Worm (Caenorhabditis elegans): ENCODE measurements around the gene taf-8.
A peak's percentile ranks its signal among the peaks of the same experiment; 100 is the strongest.

The taf-8 gene

DNA sequence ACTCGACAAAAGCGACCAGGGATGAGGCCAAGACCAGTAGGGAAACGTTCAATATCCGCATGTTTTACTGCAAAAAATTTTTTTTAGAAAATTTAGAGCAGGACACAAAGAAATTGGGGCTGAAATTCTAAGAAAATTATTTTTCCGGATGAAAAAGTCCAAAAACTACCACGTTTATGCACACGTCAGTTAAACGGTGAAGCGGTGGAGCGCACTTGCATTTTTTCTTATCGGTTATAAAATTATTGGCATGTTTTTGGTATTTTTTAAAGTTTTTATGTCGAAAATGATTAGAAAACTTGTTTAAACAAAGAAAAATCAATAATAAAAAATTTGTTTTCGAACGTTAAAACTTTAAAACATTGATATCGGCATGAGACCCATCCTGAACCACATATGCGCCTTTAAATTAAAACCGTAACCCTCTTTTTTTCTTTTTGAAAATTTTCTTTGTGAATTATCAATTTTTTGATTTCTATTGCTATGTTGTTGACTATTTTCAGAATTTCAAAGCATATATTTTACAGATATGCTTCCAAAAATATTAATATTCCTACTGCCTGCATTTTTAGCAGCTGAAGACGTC, 44.9 kb upstream of the taf-8 start, which contains the start of the genes dnj-20 and ZK1307.8:
Gene dnj-20, minus strand, starts transcription at position 67 of the 586 bp plus-strand sequence.
Gene ZK1307.8, plus strand, starts transcription at position 504 of the 586 bp plus-strand sequence.
- TF ChIP-seq C34F6.9 (tag; optimal IDR thresholded peaks at IDR 0.05) (peak; percentile 43), unc-55 (GFP tag; optimal IDR thresholded peaks at IDR 0.05) (peak; percentile 38), elt-3 (tag; optimal IDR thresholded peaks at IDR 0.05) (no peak), crh-2 (tag; optimal IDR thresholded peaks at IDR 0.05) (peak; percentile 79), fos-1 (tag; optimal IDR thresholded peaks at IDR 0.05) (peak; percentile 23), nhr-11 (tag; optimal IDR thresholded peaks at IDR 0.05) (no peak), gmeb-1 (tag; optimal IDR thresholded peaks at IDR 0.05) (peak; percentile 15), nhr-77 (tag; optimal IDR thresholded peaks at IDR 0.05) (no peak), lin-11 (tag; optimal IDR thresholded peaks at IDR 0.05) (no peak), blmp-1 (tag; optimal IDR thresholded peaks at IDR 0.05; ENCODE audit: insufficient read depth) (no peak), lsy-2 (tag; optimal IDR thresholded peaks at IDR 0.05) (peak in 1 of 2 experiments; percentile 55), ztf-11 (tag; optimal IDR thresholded peaks at IDR 0.05) (no peak)

DNA sequence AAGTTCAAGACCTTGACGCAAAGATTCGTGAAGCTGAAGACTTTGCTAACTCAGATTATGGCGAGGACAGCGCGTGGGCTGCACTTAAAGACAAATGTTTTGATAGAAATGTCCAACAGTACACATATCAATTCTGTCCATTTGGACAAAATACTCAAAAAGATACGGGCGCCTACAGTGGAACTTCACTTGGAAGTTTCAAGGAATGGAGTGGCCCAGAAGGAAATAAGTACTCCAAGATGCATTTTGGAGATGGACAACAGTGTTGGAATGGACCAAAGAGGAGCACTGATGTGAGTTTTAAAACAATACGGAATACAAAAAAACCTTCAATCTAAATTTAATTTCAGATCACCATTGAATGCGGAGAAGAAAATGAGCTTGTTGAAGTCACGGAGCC, 43.2 kb upstream of the taf-8 start:
- TF ChIP-seq ztf-11 (tag; optimal IDR thresholded peaks at IDR 0.05), result no peak
- no peak for TF ChIP-seq sma-3 (GFP tag; optimal IDR thresholded peaks at IDR 0.05)
- no peak for TF ChIP-seq skn-1 (tag; optimal IDR thresholded peaks at IDR 0.05)
- TF ChIP-seq nhr-237 (tag; optimal IDR thresholded peaks at IDR 0.05), result no peak

DNA sequence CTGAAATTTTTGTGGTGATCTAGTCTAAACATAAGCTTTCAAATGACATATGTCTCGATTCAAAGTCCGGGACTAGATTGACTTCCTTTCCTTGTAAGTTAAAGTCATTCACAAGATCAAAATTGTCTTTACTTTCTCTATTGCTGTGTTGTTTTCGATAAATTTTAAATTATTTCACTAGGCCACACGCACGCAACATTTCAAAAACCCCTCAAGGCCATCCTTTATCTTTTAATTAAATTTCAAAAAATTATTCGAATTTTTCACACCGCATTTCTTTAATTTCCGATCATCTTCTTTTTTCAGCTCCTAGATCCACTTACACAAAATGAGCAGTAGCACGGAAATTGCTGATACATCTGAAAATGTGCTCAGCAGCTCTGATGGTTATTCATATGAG, 32.8 kb upstream of the taf-8 start, which contains the start of gene ZK1307.7:
Gene ZK1307.7, plus strand, starts transcription at position 301 of the 400 bp plus-strand sequence.
- TF ChIP-seq fos-1 (tag; optimal IDR thresholded peaks at IDR 0.05), result no peak
- TF ChIP-seq lin-13 (GFP tag; optimal IDR thresholded peaks at IDR 0.05), result no peak
- no peak for TF ChIP-seq C34F6.9 (tag; optimal IDR thresholded peaks at IDR 0.05)
- no peak for TF ChIP-seq egl-27 (tag; optimal IDR thresholded peaks at IDR 0.05)
- no peak for TF ChIP-seq ZK546.5 (tag; optimal IDR thresholded peaks at IDR 0.05)
- TF ChIP-seq gmeb-1 (tag; optimal IDR thresholded peaks at IDR 0.05), result no peak
- TF ChIP-seq unc-62 (GFP tag; optimal IDR thresholded peaks at IDR 0.05), result no peak
- no peak for TF ChIP-seq nhr-21 (tag; optimal IDR thresholded peaks at IDR 0.05)
- no peak for TF ChIP-seq nhr-237 (tag; optimal IDR thresholded peaks at IDR 0.05)
- no peak for TF ChIP-seq sma-9 (GFP tag; optimal IDR thresholded peaks at IDR 0.05)
- no peak for TF ChIP-seq sma-9 (tag; optimal IDR thresholded peaks at IDR 0.05)

DNA sequence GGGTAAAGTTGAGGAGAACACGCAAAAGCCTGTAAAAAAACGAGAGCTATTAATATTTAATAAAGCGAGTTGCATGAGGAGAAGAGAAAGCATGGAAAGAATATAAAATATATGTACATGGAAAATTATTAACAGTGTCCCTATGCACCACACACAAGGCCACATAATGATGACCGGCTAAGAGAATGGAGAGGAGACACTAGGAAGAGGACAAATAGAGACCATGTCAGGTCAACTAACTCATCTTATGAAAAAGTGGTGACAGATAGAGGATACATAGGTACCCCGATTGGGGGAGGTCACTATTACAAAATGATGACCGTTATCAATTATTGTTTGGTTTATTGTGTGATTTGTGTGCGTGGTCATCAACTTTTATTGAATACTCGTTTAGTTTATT, 24.7 kb upstream of the taf-8 start, which contains the start of gene fzr-1:
Gene fzr-1, minus strand, starts transcription at position 29 of the 400 bp plus-strand sequence.
- TF ChIP-seq lin-13 (GFP tag; optimal IDR thresholded peaks at IDR 0.05), result no peak
- TF ChIP-seq ZK546.5 (tag; optimal IDR thresholded peaks at IDR 0.05), result no peak
- peak; percentile 11 for TF ChIP-seq fos-1 (tag; optimal IDR thresholded peaks at IDR 0.05)

DNA sequence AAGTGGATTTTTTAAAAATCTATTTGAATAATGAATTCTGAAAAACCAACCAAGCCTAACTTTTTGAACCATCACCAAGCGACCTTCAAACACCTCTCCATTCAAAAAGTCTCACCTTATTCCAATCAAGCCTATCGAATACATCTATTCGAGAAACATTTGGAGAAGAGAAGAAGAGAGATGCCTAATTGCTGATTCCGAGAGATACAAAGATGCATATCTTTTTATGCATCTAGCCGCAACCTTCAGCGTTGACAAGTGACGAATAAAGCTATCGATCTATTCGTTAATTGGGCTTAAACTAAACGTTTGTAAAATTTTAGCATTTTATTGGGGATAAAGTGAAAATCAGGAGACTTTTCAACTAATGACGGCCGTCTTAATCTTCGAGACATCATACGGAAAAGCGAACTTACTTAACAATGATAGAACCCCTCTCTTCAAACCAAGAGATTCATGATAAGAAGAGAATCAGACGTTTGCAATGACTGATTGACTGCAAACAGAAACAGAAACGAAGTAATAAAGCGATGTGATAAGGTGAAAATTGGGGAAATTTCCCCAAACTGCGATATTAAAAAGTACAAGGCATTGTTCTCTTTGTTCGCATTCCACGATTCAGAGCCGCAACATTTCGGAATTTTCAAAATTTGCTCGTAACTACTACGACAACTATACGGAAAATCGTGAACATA, 24.0 kb upstream of the taf-8 start:
- TF ChIP-seq snpc-4 (tag; optimal IDR thresholded peaks at IDR 0.05) (no peak), sma-9 (GFP tag; optimal IDR thresholded peaks at IDR 0.05) (peak; percentile 8), sma-9 (tag; optimal IDR thresholded peaks at IDR 0.05) (no peak), alr-1 (tag; optimal IDR thresholded peaks at IDR 0.05) (no peak), aly-2 (tag; optimal IDR thresholded peaks at IDR 0.05) (no peak), crh-2 (tag; optimal IDR thresholded peaks at IDR 0.05) (peak; percentile 15), elt-1 (tag; optimal IDR thresholded peaks at IDR 0.05) (peak; percentile 79), sma-3 (GFP tag; optimal IDR thresholded peaks at IDR 0.05) (no peak), unc-62 (GFP tag; optimal IDR thresholded peaks at IDR 0.05) (no peak), dmd-4 (tag; optimal IDR thresholded peaks at IDR 0.05) (no peak), R02D3.7 (tag; optimal IDR thresholded peaks at IDR 0.05) (no peak), peb-1 (tag; optimal IDR thresholded peaks at IDR 0.05) (no peak), ama-1 (optimal IDR thresholded peaks at IDR 0.05) (no peak), nhr-11 (tag; optimal IDR thresholded peaks at IDR 0.05) (no peak), Y55F3AM.14 (GFP tag; optimal IDR thresholded peaks at IDR 0.05) (peak; percentile 64), nhr-10 (tag; optimal IDR thresholded peaks at IDR 0.05) (no peak), fos-1 (tag; optimal IDR thresholded peaks at IDR 0.05) (peak; percentile 92), ceh-82 (tag; optimal IDR thresholded peaks at IDR 0.05) (no peak), nhr-21 (tag; optimal IDR thresholded peaks at IDR 0.05) (no peak), lin-13 (GFP tag; optimal IDR thresholded peaks at IDR 0.05) (no peak), nhr-25 (tag; optimal IDR thresholded peaks at IDR 0.05) (peak; percentile 28), ztf-4 (tag; optimal IDR thresholded peaks at IDR 0.05) (no peak), blmp-1 (tag; optimal IDR thresholded peaks at IDR 0.05; ENCODE audit: insufficient read depth) (no peak), nhr-77 (tag; optimal IDR thresholded peaks at IDR 0.05) (no peak), mbf-1 (tag; optimal IDR thresholded peaks at IDR 0.05) (no peak), nhr-237 (tag; optimal IDR thresholded peaks at IDR 0.05) (no peak), unc-55 (GFP tag; optimal IDR thresholded peaks at IDR 0.05) (no peak), sem-4 (tag; optimal IDR thresholded peaks at IDR 0.05) (no peak), ceh-16 (tag; optimal IDR thresholded peaks at IDR 0.05) (peak; percentile 98), lin-11 (tag; optimal IDR thresholded peaks at IDR 0.05) (no peak), nhr-12 (tag; optimal IDR thresholded peaks at IDR 0.05) (no peak), lsy-2 (tag; optimal IDR thresholded peaks at IDR 0.05) (no peak), nhr-23 (tag; optimal IDR thresholded peaks at IDR 0.05) (no peak), ztf-1 (GFP tag; conservative IDR thresholded peaks at IDR 0.05) (no peak), ZK546.5 (tag; optimal IDR thresholded peaks at IDR 0.05) (no peak)
